Fruit fly (Drosophila melanogaster) whole organism: Measurements from ENCODE around the gene LManV.

Experiments used
- CG8478 ChIP-seq: fragments of >200 bp; optimal IDR thresholded peaks from 2 replicates; lab custom pipeline; 2018; ENCODE audit warnings: inconsistent platforms
- Dll ChIP-seq: fragments of >200 bp; optimal IDR thresholded peaks from 2 replicates; lab custom pipeline; 2017
- EcR ChIP-seq, 2 experiments: fragments of >200 bp; optimal IDR thresholded peaks; 2 replicates each; lab custom pipeline; 2017; ENCODE audit warnings: missing biosample characterization in 2 of 2, missing genetic modification characterization in 2 of 2, missing genetic modification reagents in 2 of 2
- pan ChIP-seq: fragments of >200 bp; optimal IDR thresholded peaks from 2 replicates; lab custom pipeline; 2017
- psq ChIP-seq: fragments of >200 bp; optimal IDR thresholded peaks from 2 replicates; lab custom pipeline; 2017
- usp ChIP-seq: fragments of >200 bp; optimal IDR thresholded peaks from 2 replicates; lab custom pipeline; 2017; ENCODE audit warnings: missing biosample characterization, missing genetic modification characterization, mixed read lengths

LManV gene

DNA sequence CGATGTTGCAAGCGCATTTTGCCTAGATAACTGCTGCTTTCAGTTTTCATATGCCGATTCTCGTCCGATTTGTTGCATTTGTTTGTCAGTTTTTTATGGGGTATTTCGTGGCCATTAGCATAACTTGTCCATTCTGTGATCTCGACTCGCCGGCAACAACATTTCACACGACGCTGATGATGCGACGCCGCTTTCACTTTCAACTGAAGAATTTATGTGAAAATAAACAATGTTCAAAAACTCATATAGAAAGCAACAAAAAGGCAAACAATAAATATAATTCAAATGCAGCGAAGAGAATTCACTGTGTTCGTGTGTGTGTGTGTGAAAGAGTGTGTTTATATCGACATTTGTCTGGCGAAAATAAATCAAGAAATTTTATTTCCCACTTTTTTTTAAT is 41.1 kb downstream of the LManV start:
- TF ChIP-seq pan (lab: Kevin White, UChicago) (no peak), CG8478 (lab: Kevin White, UChicago) (no peak), psq (lab: Kevin White, UChicago) (no peak), EcR (GFP tag; optimal IDR thresholded peaks at IDR 0.05; lab: Kevin White, UChicago) (no peak), Dll (lab: Kevin White, UChicago) (no peak), usp (GFP tag; lab: Kevin White, UChicago) (no peak)

DNA sequence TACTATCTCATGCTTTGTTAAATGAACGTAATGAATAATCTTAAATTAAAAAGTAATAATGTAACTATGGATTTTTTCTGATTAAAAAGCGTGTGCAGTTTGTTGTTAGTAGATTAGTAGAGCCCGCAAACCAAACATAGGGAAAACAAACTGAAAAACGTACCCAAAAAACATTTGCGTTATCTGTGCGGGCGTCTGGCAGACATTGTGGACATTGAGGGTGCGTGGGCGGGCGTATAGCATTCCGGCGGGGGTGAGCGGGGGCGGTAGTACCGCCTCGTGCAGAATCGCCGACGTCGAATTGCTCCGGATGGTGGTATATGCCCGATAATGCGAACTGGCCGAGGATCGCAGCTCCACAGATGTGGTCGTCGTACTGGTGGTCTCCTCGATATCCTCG is 41.8 kb downstream of the LManV start:
- TF ChIP-seq CG8478 (lab: Kevin White, UChicago) (no peak), usp (GFP tag; lab: Kevin White, UChicago) (no peak)

DNA sequence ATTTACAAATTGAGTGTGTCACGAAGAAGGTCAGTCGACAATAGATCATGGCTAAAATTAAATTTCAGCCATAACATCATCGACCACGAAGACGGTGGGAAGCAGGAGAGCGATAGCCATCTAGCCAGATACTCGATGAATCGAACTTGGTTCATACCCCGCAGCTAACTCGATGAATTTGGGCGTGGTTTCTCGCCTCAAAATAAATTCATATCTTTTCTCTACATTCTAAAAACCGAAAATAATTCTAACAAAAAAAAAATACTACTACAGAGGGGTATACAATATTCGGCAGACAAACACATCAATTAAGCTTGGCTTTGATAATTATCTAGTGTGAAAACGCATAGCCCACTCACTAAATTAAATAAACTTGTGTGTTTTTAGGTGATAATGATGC is 43.4 kb downstream of the LManV start:
- TF ChIP-seq pan (lab: Kevin White, UChicago) (no peak), CG8478 (lab: Kevin White, UChicago) (no peak), Dll (lab: Kevin White, UChicago) (no peak), usp (GFP tag; lab: Kevin White, UChicago) (no peak), EcR (GFP tag; optimal IDR thresholded peaks at IDR 0.05; lab: Kevin White, UChicago) (no peak), psq (lab: Kevin White, UChicago) (no peak)
